Worm (Caenorhabditis elegans) whole organism, young adult: Measurements from ENCODE around the gene K10D11.2.

Experiments used
- B0261.1 ChIP-seq: sonication (generic microtip); optimal IDR thresholded peaks from 2 replicates; lab custom pipeline; 2016; ENCODE audit warnings: mild to moderate bottlenecking, missing genetic modification characterization, moderate library complexity, missing compliant biosample characterization
- B0336.3 ChIP-seq: fragments of 200-800 bp; sonication (Bioruptor generic); IDR thresholded peaks from 2 replicates; pipeline ENCODE4 v1.3.6; 2022; ENCODE audit warnings: missing genetic modification characterization, missing compliant biosample characterization
- C06A6.2 ChIP-seq: fragments of 200-800 bp; sonication (Bioruptor generic); conservative IDR thresholded peaks from 2 replicates; pipeline ENCODE4 v1.3.6; 2022; ENCODE audit warnings: missing genetic modification characterization, missing compliant biosample characterization
- C17E4.6 ChIP-seq: fragments of 200-800 bp; sonication (Bioruptor generic); IDR thresholded peaks from 2 replicates; pipeline ENCODE4 v1.3.6; 2022; ENCODE audit warnings: missing genetic modification reagents, missing genetic modification characterization, missing compliant biosample characterization
- F37B4.10 ChIP-seq: fragments of 200-800 bp; sonication (Bioruptor generic); IDR thresholded peaks from 2 replicates; pipeline ENCODE4 v1.3.6; 2022; ENCODE audit warnings: missing genetic modification characterization, missing compliant biosample characterization
- F39B2.1 ChIP-seq: fragments of 200-800 bp; sonication (Bioruptor generic); IDR thresholded peaks from 2 replicates; pipeline ENCODE4 v1.3.6; 2022; ENCODE audit warnings: missing genetic modification reagents, missing genetic modification characterization, missing compliant biosample characterization
- F57A8.1 ChIP-seq: fragments of 200-800 bp; sonication (Bioruptor generic); optimal IDR thresholded peaks from 2 replicates; lab custom pipeline; 2018; ENCODE audit warnings: mild to moderate bottlenecking, missing genetic modification characterization, moderate library complexity, missing compliant biosample characterization
- F57C9.4 ChIP-seq: sonication (generic microtip); optimal IDR thresholded peaks from 2 replicates; lab custom pipeline; 2017; ENCODE audit warnings: mild to moderate bottlenecking, missing genetic modification characterization, missing compliant biosample characterization
- K11D2.4 ChIP-seq: fragments of 200-800 bp; sonication (Bioruptor generic); IDR thresholded peaks from 2 replicates; pipeline ENCODE4 v1.3.6; 2022; ENCODE audit warnings: missing genetic modification reagents, missing genetic modification characterization, missing compliant biosample characterization
- akir-1 ChIP-seq: fragments of 200-800 bp; sonication (Bioruptor generic); optimal IDR thresholded peaks from 2 replicates; lab custom pipeline; 2018; ENCODE audit warnings: mild to moderate bottlenecking, missing genetic modification characterization, moderate library complexity, missing compliant biosample characterization
- ama-1 ChIP-seq, 3 experiments: fragments of 150-350 bp in 1 of 3; sonication (generic microtip) in 2 of 3; optimal IDR thresholded peaks; 2 replicates each; lab custom pipeline; 2014 to 2018; ENCODE audit warnings: missing biosample characterization in 2 of 3, missing genetic modification characterization in 2 of 3, missing genetic modification reagents in 2 of 3
- aptf-2 ChIP-seq: fragments of 200-800 bp; sonication (Bioruptor generic); conservative IDR thresholded peaks from 2 replicates; pipeline ENCODE4 v1.3.6; 2022; ENCODE audit warnings: missing genetic modification reagents, missing genetic modification characterization, missing compliant biosample characterization
- aptf-3 ChIP-seq: fragments of 200-800 bp; sonication (Bioruptor generic); IDR thresholded peaks from 2 replicates; pipeline ENCODE4 v1.3.6; 2022; ENCODE audit warnings: missing genetic modification characterization, missing compliant biosample characterization
- atf-7 ChIP-seq: sonication (generic microtip); optimal IDR thresholded peaks from 2 replicates; lab custom pipeline; 2017; ENCODE audit warnings: mild to moderate bottlenecking, missing genetic modification characterization, missing compliant biosample characterization
- attf-6 ChIP-seq: fragments of 200-800 bp; sonication (Bioruptor generic); IDR thresholded peaks from 2 replicates; pipeline ENCODE4 v1.3.6; 2022; ENCODE audit warnings: missing genetic modification reagents, missing genetic modification characterization, missing compliant biosample characterization
- bed-1 ChIP-seq: fragments of 200-800 bp; sonication (Bioruptor generic); IDR thresholded peaks from 2 replicates; pipeline ENCODE4 v1.3.6; 2022; ENCODE audit warnings: missing genetic modification reagents, missing genetic modification characterization, missing compliant biosample characterization
- cebp-2 ChIP-seq: fragments of 200-800 bp; sonication (Bioruptor generic); IDR thresholded peaks from 2 replicates; pipeline ENCODE4 v1.3.6; 2022; ENCODE audit warnings: missing genetic modification characterization, missing compliant biosample characterization
- ceh-79 ChIP-seq: sonication (generic microtip); optimal IDR thresholded peaks from 2 replicates; lab custom pipeline; 2017; ENCODE audit warnings: mild to moderate bottlenecking, missing genetic modification characterization, missing compliant biosample characterization
- die-1 ChIP-seq: sonication (generic microtip); optimal IDR thresholded peaks from 2 replicates; lab custom pipeline; 2016; ENCODE audit warnings: missing genotype, mild to moderate bottlenecking, missing genetic modification characterization, missing compliant biosample characterization
- dpl-1 ChIP-seq: fragments of 150-350 bp; optimal IDR thresholded peaks from 2 replicates; lab custom pipeline; 2014; ENCODE audit warnings: missing biosample characterization, missing genetic modification reagents, missing genetic modification characterization
- egl-18 ChIP-seq: fragments of 200-800 bp; sonication (Bioruptor generic); IDR thresholded peaks from 2 replicates; pipeline ENCODE4 v1.3.6; 2022; ENCODE audit warnings: missing genetic modification reagents, missing genetic modification characterization, missing compliant biosample characterization
- egl-44 ChIP-seq: fragments of 200-800 bp; sonication (Bioruptor generic); IDR thresholded peaks from 2 replicates; pipeline ENCODE4 v1.3.6; 2022; ENCODE audit warnings: missing genetic modification reagents, missing genetic modification characterization, missing compliant biosample characterization
- egrh-3 ChIP-seq: fragments of 200-800 bp; sonication (Bioruptor generic); IDR thresholded peaks from 2 replicates; pipeline ENCODE4 v1.3.6; 2022; ENCODE audit warnings: missing genetic modification reagents, missing genetic modification characterization, missing compliant biosample characterization
- hmg-1.2 ChIP-seq: fragments of 200-800 bp; sonication (Bioruptor generic); IDR thresholded peaks from 2 replicates; pipeline ENCODE4 v1.3.6; 2022; ENCODE audit warnings: missing genetic modification reagents, missing genetic modification characterization, missing compliant biosample characterization
- lag-1 ChIP-seq: fragments of 200-800 bp; sonication (Bioruptor generic); IDR thresholded peaks from 2 replicates; pipeline ENCODE4 v1.3.6; 2022; ENCODE audit warnings: missing genetic modification reagents, missing genetic modification characterization, missing compliant biosample characterization
- let-526 ChIP-seq: fragments of 200-800 bp; sonication (Bioruptor generic); IDR thresholded peaks from 2 replicates; pipeline ENCODE4 v1.3.6; 2022; ENCODE audit warnings: missing genetic modification reagents, missing genetic modification characterization, missing compliant biosample characterization
- lin-35 ChIP-seq, 3 experiments: fragments of 150-350 bp in 2 of 3; sonication (generic microtip) in 1 of 3; optimal IDR thresholded peaks; 2 replicates each; lab custom pipeline; 2014 to 2018; ENCODE audit warnings: missing biosample characterization in 3 of 3, missing genetic modification characterization in 3 of 3, missing genetic modification reagents in 3 of 3
- lin-40 ChIP-seq: sonication (generic microtip); optimal IDR thresholded peaks from 2 replicates; lab custom pipeline; 2016; ENCODE audit warnings: missing genetic modification characterization, mild to moderate bottlenecking, missing compliant biosample characterization, missing genotype, missing genetic modification reagents
- lin-54 ChIP-seq: fragments of 200-800 bp; sonication (Bioruptor generic); optimal IDR thresholded peaks from 2 replicates; lab custom pipeline; 2018; ENCODE audit warnings: mild to moderate bottlenecking, missing genetic modification characterization, missing compliant biosample characterization
- lsy-27 ChIP-seq: sonication (generic microtip); optimal IDR thresholded peaks from 2 replicates; lab custom pipeline; 2017; ENCODE audit warnings: missing genetic modification characterization, mild to moderate bottlenecking, missing compliant biosample characterization, antibody characterized with exemption, missing genotype, borderline replicate concordance; ENCODE audit not compliant: insufficient read depth
- madf-6 ChIP-seq: fragments of 200-800 bp; sonication (Bioruptor generic); IDR thresholded peaks from 2 replicates; pipeline ENCODE4 v1.3.6; 2022; ENCODE audit warnings: missing genetic modification reagents, missing genetic modification characterization, missing compliant biosample characterization
- madf-8 ChIP-seq: fragments of 200-800 bp; sonication (Bioruptor generic); conservative IDR thresholded peaks from 2 replicates; pipeline ENCODE4 v1.3.6; 2022; ENCODE audit warnings: missing genetic modification reagents, missing genetic modification characterization, missing compliant biosample characterization
- mcd-1 ChIP-seq: fragments of 200-800 bp; sonication (Bioruptor generic); IDR thresholded peaks from 2 replicates; pipeline ENCODE4 v1.3.6; 2022; ENCODE audit warnings: missing genetic modification reagents, missing genetic modification characterization, missing compliant biosample characterization
- nhr-120 ChIP-seq: fragments of 200-800 bp; sonication (Bioruptor generic); IDR thresholded peaks from 2 replicates; pipeline ENCODE4 v1.3.6; 2022; ENCODE audit warnings: missing genetic modification characterization, missing compliant biosample characterization
- nhr-80 ChIP-seq: sonication (generic microtip); optimal IDR thresholded peaks from 2 replicates; lab custom pipeline; 2016; ENCODE audit warnings: missing genetic modification characterization, missing compliant biosample characterization
- repo-1 ChIP-seq: sonication (generic microtip); optimal IDR thresholded peaks from 2 replicates; lab custom pipeline; 2017; ENCODE audit warnings: mild to moderate bottlenecking, missing genetic modification characterization, missing compliant biosample characterization
- sea-2 ChIP-seq: fragments of 200-800 bp; sonication (Bioruptor generic); IDR thresholded peaks from 2 replicates; pipeline ENCODE4 v1.3.6; 2022; ENCODE audit warnings: missing genetic modification characterization, missing compliant biosample characterization
- snpc-4 ChIP-seq, 5 experiments: fragments of 150-350 bp in 1 of 5; sonication (generic microtip) in 4 of 5; optimal IDR thresholded peaks; 2 replicates each; lab custom pipeline; 2014 to 2018; ENCODE audit warnings: missing genetic modification characterization in 5 of 5, missing biosample characterization in 3 of 5, antibody characterized with exemption in 2 of 5, mild to moderate bottlenecking in 2 of 5, missing compliant biosample characterization in 2 of 5, missing genotype in 2 of 5, moderate library complexity in 2 of 5, missing genetic modification reagents in 1 of 5
- zfh-2 ChIP-seq: fragments of 200-800 bp; sonication (Bioruptor generic); conservative IDR thresholded peaks from 2 replicates; pipeline ENCODE4 v1.3.6; 2022; ENCODE audit warnings: missing genetic modification reagents, missing genetic modification characterization, missing compliant biosample characterization
- zim-3 ChIP-seq: sonication (generic microtip); optimal IDR thresholded peaks from 2 replicates; lab custom pipeline; 2017; ENCODE audit warnings: mild to moderate bottlenecking, missing genetic modification characterization, moderate library complexity, missing compliant biosample characterization
- ztf-25 ChIP-seq: fragments of 200-800 bp; sonication (Bioruptor generic); IDR thresholded peaks from 2 replicates; pipeline ENCODE4 v1.3.6; 2022; ENCODE audit warnings: missing genetic modification reagents, missing genetic modification characterization, missing compliant biosample characterization

Gene K10D11.2

DNA sequence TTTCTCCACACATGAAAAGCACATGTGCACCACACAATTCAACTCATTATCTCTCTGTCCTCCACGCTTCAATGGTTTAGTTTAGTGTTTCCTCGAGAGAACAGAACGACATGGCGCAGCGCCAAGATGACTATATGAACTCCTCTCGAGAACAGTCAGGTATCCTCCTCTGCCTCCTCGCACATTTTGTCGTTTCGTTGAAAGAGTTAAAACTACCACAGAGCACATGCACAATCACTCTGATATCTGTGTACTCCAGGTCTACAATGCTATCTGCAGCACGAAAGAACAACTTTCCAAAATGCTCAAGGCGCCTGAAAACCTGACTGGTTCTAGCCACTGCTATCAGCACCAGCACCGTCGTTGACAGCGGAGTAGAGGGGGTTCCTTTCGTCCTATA, 48.0 kb downstream of the K10D11.2 start (continued):
- TF ChIP-seq ama-1 (optimal IDR thresholded peaks at IDR 0.05; lab: Kevin White, UChicago) = no peak
- TF ChIP-seq ama-1 (GFP tag; optimal IDR thresholded peaks at IDR 0.05; lab: Kevin White, UChicago) = no peak
- TF ChIP-seq cebp-2 (GFP tag; lab: Robert Waterston, UW) = no peak
- no peak for TF ChIP-seq F57C9.4 (tag; lab: Kevin White, UChicago)
- TF ChIP-seq K11D2.4 = no peak
- no peak for TF ChIP-seq dpl-1 (GFP tag; lab: Kevin White, UChicago)
- no peak for TF ChIP-seq ceh-79 (tag; lab: Kevin White, UChicago)
- TF ChIP-seq F39B2.1 (GFP tag; lab: Robert Waterston, UW) = no peak
- TF ChIP-seq repo-1 (tag; lab: Kevin White, UChicago) = no peak
- TF ChIP-seq atf-7 (tag; lab: Kevin White, UChicago) = peak; percentile 63
- no peak for TF ChIP-seq egl-44 (GFP tag; lab: Robert Waterston, UW)
- no peak for TF ChIP-seq aptf-2 (GFP tag; lab: Robert Waterston, UW)
- TF ChIP-seq, all 124 proteins: peak for 20

DNA sequence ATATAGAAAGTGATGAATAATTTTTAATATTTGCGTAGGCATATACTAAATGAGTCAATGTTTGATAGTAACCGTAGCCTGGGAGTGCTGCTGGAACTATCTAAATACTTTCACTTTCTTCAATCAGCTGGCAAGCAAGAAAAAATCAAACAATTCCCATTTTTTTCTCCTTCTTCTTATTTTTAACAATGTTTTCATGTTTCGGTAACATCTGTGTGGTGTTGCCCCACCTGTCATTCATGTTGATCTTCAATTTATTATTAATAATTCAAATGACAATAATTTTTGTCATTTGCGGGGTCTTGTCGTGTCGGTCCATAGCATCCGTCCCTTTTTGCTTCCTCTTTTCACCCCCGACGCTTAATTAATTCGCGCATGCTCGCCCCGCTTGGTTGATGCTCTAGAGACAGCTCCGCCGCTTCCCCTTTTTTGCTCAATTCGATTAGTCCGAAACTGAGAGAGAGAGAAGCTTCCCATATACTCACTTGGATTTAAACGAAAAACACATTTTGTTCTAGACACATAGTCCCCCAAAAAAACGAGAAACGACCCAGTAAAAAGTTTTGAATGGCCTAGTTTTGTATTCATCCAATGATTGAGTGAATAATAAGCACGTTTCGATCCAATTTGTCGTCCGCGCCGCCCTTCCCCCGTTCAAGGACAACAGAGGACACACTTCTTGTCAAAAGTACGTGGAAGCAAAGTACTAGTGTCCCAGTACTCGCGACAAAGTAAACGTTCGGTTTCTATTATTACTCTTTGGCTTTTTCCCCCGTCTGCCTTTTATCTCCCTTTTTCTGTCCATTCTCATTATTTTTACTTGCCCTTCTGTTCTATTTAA, 49.2 kb downstream of the K10D11.2 start:
- TF ChIP-seq B0261.1 (tag; lab: Kevin White, UChicago) (no peak), lsy-27 (tag; lab: Kevin White, UChicago) (no peak), lag-1 (no peak), mcd-1 (GFP tag; lab: Robert Waterston, UW) (no peak), bed-1 (GFP tag; lab: Robert Waterston, UW) (no peak), madf-6 (no peak), zfh-2 (0 out of 2 replicates have a peak, but pooled peaks have one; percentile 44), egl-44 (GFP tag; lab: Robert Waterston, UW) (0 out of 2 replicates have a peak, but pooled peaks have one; percentile 25)
- TF ChIP-seq, all 124 proteins: peak for 2

DNA sequence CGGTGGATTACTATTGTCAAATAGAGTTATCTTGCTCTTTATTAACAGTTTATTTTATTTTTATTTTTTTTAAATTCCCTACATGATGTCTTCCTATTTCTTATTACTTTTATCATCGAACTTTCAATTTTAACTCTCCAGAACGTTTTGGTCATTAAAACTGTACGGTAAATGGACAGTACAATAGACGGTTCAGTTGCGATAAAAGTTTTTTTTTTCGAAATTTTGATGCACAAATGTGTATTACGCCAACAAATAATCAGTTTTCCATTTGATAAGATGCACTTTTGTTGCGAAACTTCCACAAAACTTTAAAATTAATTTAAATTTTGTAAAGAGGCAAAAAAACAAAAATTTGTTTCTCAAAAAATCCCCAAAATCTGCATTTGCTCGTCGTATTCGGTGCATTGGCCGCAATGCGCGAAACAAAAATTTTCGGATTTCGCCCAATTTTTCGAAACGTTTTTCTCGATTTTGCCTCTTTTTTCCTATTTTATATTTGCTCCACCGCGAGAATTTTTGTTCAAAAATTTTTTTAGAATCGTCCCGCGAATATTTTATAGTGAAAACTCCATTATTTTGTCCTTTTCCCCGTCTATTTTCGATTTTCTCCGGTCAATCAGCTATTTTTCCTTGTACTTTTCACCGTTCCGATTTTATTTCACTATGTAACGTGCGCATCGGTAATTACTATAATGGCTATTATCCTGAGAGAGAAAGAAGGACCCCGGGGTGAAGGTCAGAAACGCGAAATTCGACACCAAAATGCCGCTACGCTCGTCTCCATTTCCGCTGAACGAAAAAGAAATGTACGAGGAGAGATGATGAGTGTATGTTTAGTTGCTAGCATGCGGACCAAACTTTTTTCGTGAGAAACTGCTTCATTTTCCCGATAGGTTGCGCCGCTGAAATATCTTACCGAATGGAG, 50.2 kb downstream of the K10D11.2 start:
- TF ChIP-seq F37B4.10 = no peak
- TF ChIP-seq nhr-120 (GFP tag; lab: Robert Waterston, UW) = no peak
- no peak for TF ChIP-seq aptf-3 (GFP tag; lab: Robert Waterston, UW)
- TF ChIP-seq lin-54 (GFP tag; lab: Kevin White, UChicago) = peak; percentile 57
- TF ChIP-seq B0336.3 (GFP tag; lab: Robert Waterston, UW) = no peak
- no peak for TF ChIP-seq attf-6 (GFP tag; lab: Robert Waterston, UW)
- TF ChIP-seq akir-1 (GFP tag; lab: Kevin White, UChicago) = no peak
- TF ChIP-seq lin-40 (tag; lab: Kevin White, UChicago) = no peak
- no peak for TF ChIP-seq zim-3 (tag; lab: Kevin White, UChicago)
- TF ChIP-seq cebp-2 (GFP tag; lab: Robert Waterston, UW) = no peak
- TF ChIP-seq C17E4.6 (GFP tag; lab: Robert Waterston, UW) = no peak
- peak; percentile 49 for TF ChIP-seq nhr-80 (tag; lab: Kevin White, UChicago)
- TF ChIP-seq sea-2 (GFP tag; lab: Robert Waterston, UW) = no peak
- TF ChIP-seq hmg-1.2 (GFP tag; lab: Robert Waterston, UW) = no peak; the same call in 1 of the 2 replicates
- no peak for TF ChIP-seq repo-1 (tag; lab: Kevin White, UChicago)
- peak; percentile 14 for TF ChIP-seq snpc-4 (GFP tag; optimal IDR thresholded peaks at IDR 0.05; lab: Kevin White, UChicago)
- peak in 1 of 4 experiments; percentile 36 for TF ChIP-seq snpc-4 (tag; optimal IDR thresholded peaks at IDR 0.05; lab: Kevin White, UChicago)
- no peak for TF ChIP-seq F57A8.1 (GFP tag; lab: Kevin White, UChicago)
- no peak for TF ChIP-seq let-526 (GFP tag; lab: Robert Waterston, UW)
- no peak for TF ChIP-seq die-1 (tag; lab: Kevin White, UChicago)
- TF ChIP-seq egrh-3 = no peak
- no peak for TF ChIP-seq ztf-25 (GFP tag; lab: Robert Waterston, UW)
- peak in 1 of 3 experiments; percentile 67 for TF ChIP-seq lin-35 (GFP tag; optimal IDR thresholded peaks at IDR 0.05; lab: Kevin White, UChicago)
- TF ChIP-seq madf-8 (GFP tag; lab: Robert Waterston, UW) = peak; percentile 82
- TF ChIP-seq F39B2.1 (GFP tag; lab: Robert Waterston, UW) = no peak
- TF ChIP-seq egl-18 = no peak
- no peak for TF ChIP-seq C06A6.2
